Fruit fly (Drosophila melanogaster): ENCODE results near the gene CG13856.

Gene CG13856

DNA sequence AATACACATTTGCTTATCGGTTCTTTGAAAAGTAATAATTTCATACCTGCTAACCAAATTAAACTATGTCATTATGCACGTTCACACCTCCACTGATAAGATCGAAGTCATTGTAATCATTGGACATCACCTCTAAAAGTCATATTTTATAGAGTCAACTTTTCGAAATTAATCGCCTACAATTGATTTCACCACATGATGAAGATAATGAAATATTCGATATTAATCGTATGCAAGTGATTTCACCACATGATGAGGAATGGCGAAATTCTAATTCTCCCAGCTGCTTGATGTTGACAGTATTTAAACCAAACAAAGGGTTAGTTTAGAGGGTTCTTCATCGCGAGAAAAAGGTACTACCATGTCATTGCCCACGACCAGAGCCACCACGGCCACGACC lies 26.8 kb upstream of the CG13856 start, which contains the start of gene CG18596 (continued):
- TF ChIP-seq NC2β (GFP tag; optimal IDR thresholded peaks at IDR 0.05) (no peak), CG16779 (GFP tag; IDR thresholded peaks at IDR 0.05) (no peak), crp (GFP tag; optimal IDR thresholded peaks at IDR 0.05) (peak in 1 of 2 experiments; percentile 73), CG9215 (GFP tag; IDR thresholded peaks at IDR 0.05) (no peak), CG2120 (GFP tag; optimal IDR thresholded peaks at IDR 0.05) (no peak), TFAM (GFP tag; optimal IDR thresholded peaks at IDR 0.05) (no peak), az2 (GFP tag; optimal IDR thresholded peaks at IDR 0.05) (no peak), ERR (GFP tag; optimal IDR thresholded peaks at IDR 0.05) (no peak), CTCF (GFP tag; optimal IDR thresholded peaks at IDR 0.05) (peak; percentile 20), abd-A (tag; optimal IDR thresholded peaks at IDR 0.05) (no peak), CG12659 (GFP tag; optimal IDR thresholded peaks at IDR 0.05) (peak; percentile 33), CG34422 (GFP tag; IDR thresholded peaks at IDR 0.05) (no peak), Doc3 (GFP tag; IDR thresholded peaks at IDR 0.05; ENCODE audit: partially characterized antibody) (peak; percentile 96), btn (GFP tag; optimal IDR thresholded peaks at IDR 0.05) (no peak), Hmx (GFP tag; optimal IDR thresholded peaks at IDR 0.05) (no peak), tll (GFP tag; optimal IDR thresholded peaks at IDR 0.05) (peak in 1 of 2 experiments; percentile 82), hb (GFP tag; IDR thresholded peaks at IDR 0.05; ENCODE audit: partially characterized antibody) (peak; percentile 78), Lim3 (GFP tag; IDR thresholded peaks at IDR 0.05) (no peak), E2f1 (GFP tag; IDR thresholded peaks at IDR 0.05) (no peak)

DNA sequence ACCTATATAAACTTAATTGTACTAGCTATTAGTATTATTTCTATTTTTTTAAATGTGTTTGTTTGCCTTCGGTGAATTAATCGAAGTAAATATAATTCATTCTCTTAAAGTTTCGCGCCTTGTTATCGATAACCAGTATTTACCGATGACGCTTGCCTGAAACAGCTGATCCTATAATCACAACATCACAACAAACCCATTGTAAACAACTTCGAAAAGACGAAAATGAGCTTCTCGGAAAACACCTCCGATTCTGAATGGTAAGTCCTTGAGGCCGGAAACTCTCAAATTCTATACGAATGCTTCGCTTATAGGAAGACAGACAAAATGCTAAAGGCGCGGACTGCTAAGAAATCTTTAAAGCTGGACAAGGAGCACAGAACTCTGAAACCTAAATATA lies 22.5 kb upstream of the CG13856 start, which contains the start of gene CG34149:
Gene CG34149, plus strand, starts transcription at position 187 of the 400 bp plus-strand sequence.
- TF ChIP-seq Dref (GFP tag; IDR thresholded peaks at IDR 0.05) (peak; percentile 63), Sin3A (optimal IDR thresholded peaks at IDR 0.05) (no peak), CG10321 (GFP tag; IDR thresholded peaks at IDR 0.05) (no peak), sna (GFP tag; IDR thresholded peaks at IDR 0.05; ENCODE audit: partially characterized antibody) (peak; percentile 47), CG16815 (GFP tag; optimal IDR thresholded peaks at IDR 0.05) (no peak), CG7839 (tag; optimal IDR thresholded peaks at IDR 0.05) (no peak), BEAF-32 (GFP tag; optimal IDR thresholded peaks at IDR 0.05) (peak; percentile 31), CG17802 (tag; optimal IDR thresholded peaks at IDR 0.05) (no peak), Ets97D (GFP tag; optimal IDR thresholded peaks at IDR 0.05) (no peak), unc-4 (GFP tag; IDR thresholded peaks at IDR 0.05; ENCODE audit: partially characterized antibody) (peak; percentile 55), CG4360 (GFP tag; IDR thresholded peaks at IDR 0.05) (no peak), row (GFP tag; IDR thresholded peaks at IDR 0.05) (no peak), stwl (tag; optimal IDR thresholded peaks at IDR 0.05) (peak; percentile 48), repo (GFP tag; optimal IDR thresholded peaks at IDR 0.05) (no peak), Mrtf (GFP tag; IDR thresholded peaks at IDR 0.05) (no peak), MBD-R2 (GFP tag; IDR thresholded peaks at IDR 0.05) (peak; percentile 53), Dll (GFP tag; IDR thresholded peaks at IDR 0.05; ENCODE audit: partially characterized antibody) (peak; percentile 71; the same call in 3 of the 4 replicates), fd3F (GFP tag; optimal IDR thresholded peaks at IDR 0.05) (no peak), CG13287 (GFP tag; IDR thresholded peaks at IDR 0.05; ENCODE audit: partially characterized antibody) (peak; percentile 73), pzg (GFP tag; optimal IDR thresholded peaks at IDR 0.05) (peak; percentile 28), peb (GFP tag; IDR thresholded peaks at IDR 0.05) (no peak), Dp (GFP tag; optimal IDR thresholded peaks at IDR 0.05) (peak; percentile 79), zen2 (GFP tag; IDR thresholded peaks at IDR 0.05; ENCODE audit: partially characterized antibody) (peak; percentile 41; the same call in 2 of the 3 replicates), ac (GFP tag; optimal IDR thresholded peaks at IDR 0.05) (no peak), E2f2 (GFP tag; IDR thresholded peaks at IDR 0.05) (peak; percentile 84), CG34224 (GFP tag; IDR thresholded peaks at IDR 0.05; ENCODE audit: partially characterized antibody) (peak; percentile 53; the same call in 1 of the 3 replicates), Doc3 (GFP tag; IDR thresholded peaks at IDR 0.05; ENCODE audit: partially characterized antibody) (0 out of 3 replicates have a peak, but pooled peaks have one; percentile 19), dm (GFP tag; optimal IDR thresholded peaks at IDR 0.05) (no peak), crp (GFP tag; optimal IDR thresholded peaks at IDR 0.05) (peak in 1 of 2 experiments; percentile 84), Sry-δ (GFP tag; optimal IDR thresholded peaks at IDR 0.05) (peak; percentile 22), CG11456 (GFP tag; IDR thresholded peaks at IDR 0.05) (no peak), Xrp1 (GFP tag; IDR thresholded peaks at IDR 0.05) (no peak), HLH4C (GFP tag; IDR thresholded peaks at IDR 0.05; ENCODE audit: partially characterized antibody) (peak; percentile 74)
